Worm (Caenorhabditis elegans) whole organism, L2 larva: ENCODE measurements around the gene osm-10.

Experiments
- aly-2 ChIP-seq: fragments of 150-350 bp; optimal IDR thresholded peaks from 2 replicates; lab custom pipeline; 2014; ENCODE audit warnings: missing biosample characterization, missing genetic modification characterization
- dmd-4 ChIP-seq: sonication (generic microtip); optimal IDR thresholded peaks from 2 replicates; lab custom pipeline; 2017; ENCODE audit warnings: missing biosample characterization, missing genetic modification characterization

ce11 chrIII:7271083-7271482, 28.0 kb downstream of the osm-10 start:
- TF ChIP-seq dmd-4 (tag; lab: Kevin White, UChicago) (no peak), aly-2 (tag; lab: Kevin White, UChicago) (no peak)
